Fruit fly (Drosophila melanogaster): Measurements from ENCODE around the gene CG14626.

The CG14626 gene

DNA sequence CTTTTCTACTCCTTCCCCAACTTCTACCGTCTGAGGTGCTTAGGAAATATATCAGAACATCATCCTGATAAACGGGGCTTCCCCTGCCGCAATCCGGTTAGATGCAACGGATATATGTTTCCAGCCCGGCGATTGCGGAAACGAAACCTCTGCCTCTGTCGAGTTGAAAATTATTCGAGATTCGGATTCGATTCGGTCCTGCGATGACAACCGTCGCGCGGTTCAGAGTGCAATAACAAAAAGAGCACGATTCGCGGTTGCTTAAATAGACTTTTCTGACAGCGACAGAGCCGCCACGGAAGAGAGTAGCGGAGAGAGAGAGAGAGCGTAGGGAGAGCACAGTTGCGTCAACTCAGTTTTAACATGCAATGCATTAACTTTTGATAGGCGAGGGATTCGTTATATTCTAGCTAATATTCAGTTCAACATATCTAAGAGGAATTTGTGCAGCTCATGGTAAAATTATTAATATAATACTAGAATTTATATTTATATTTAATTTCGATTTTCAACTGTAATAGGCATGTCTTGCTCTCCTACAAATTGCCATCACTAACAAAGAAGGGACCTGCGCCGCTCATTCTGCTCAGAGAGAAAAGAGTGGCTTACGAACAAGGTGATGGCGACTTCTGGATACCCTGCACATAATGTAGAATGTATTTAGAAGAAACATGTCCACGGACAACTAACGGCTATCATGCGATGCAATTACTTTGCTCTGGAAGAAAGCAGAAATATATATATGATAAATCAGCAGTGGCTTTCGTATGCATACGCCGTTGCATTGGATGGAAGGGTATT lies 50.4 kb downstream of the CG14626 start (continued):
- TF ChIP-seq CG3065 (GFP tag; optimal IDR thresholded peaks at IDR 0.05) (peak; percentile 31), CG2889 (GFP tag; IDR thresholded peaks at IDR 0.05) (peak; percentile 65; the same call in 1 of the 3 replicates), hkb (optimal IDR thresholded peaks at IDR 0.05) (no peak), hkb (GFP tag; IDR thresholded peaks at IDR 0.05) (peak; percentile 90), usp (GFP tag; optimal IDR thresholded peaks at IDR 0.05) (no peak), gcm (GFP tag; optimal IDR thresholded peaks at IDR 0.05) (peak; percentile 73), ato (GFP tag; IDR thresholded peaks at IDR 0.05; ENCODE audit: partially characterized antibody) (no peak), CG6272 (GFP tag; IDR thresholded peaks at IDR 0.05) (peak; percentile 68), cg (GFP tag; optimal IDR thresholded peaks at IDR 0.05) (no peak), klu (GFP tag; IDR thresholded peaks at IDR 0.05) (peak; percentile 47; the same call in 1 of the 2 replicates), dmrt11E (tag; optimal IDR thresholded peaks at IDR 0.05) (peak; percentile 88), CG33557 (GFP tag; optimal IDR thresholded peaks at IDR 0.05) (peak; percentile 76), Ada2b (GFP tag; IDR thresholded peaks at IDR 0.05) (peak; percentile 61), CG10979 (tag; optimal IDR thresholded peaks at IDR 0.05) (peak; percentile 84), nau (GFP tag; optimal IDR thresholded peaks at IDR 0.05) (peak; percentile 68), pfk (GFP tag; optimal IDR thresholded peaks at IDR 0.05) (peak; percentile 94), HmgD (GFP tag; optimal IDR thresholded peaks at IDR 0.05) (no peak), crol (GFP tag; IDR thresholded peaks at IDR 0.05) (no peak), zfh1 (GFP tag; IDR thresholded peaks at IDR 0.05) (peak; percentile 87), nom (GFP tag; optimal IDR thresholded peaks at IDR 0.05) (peak; percentile 6), Fer2 (tag; optimal IDR thresholded peaks at IDR 0.05) (peak; percentile 44), CG11456 (GFP tag; IDR thresholded peaks at IDR 0.05) (peak; percentile 83), danr (GFP tag; IDR thresholded peaks at IDR 0.05) (peak; percentile 61; the same call in 1 of the 2 replicates), fd102C (GFP tag; optimal IDR thresholded peaks at IDR 0.05) (peak; percentile 50), CG30403 (GFP tag; optimal IDR thresholded peaks at IDR 0.05) (peak; percentile 65), C15 (GFP tag; IDR thresholded peaks at IDR 0.05) (peak; percentile 51; the same call in 1 of the 3 replicates), Asciz (GFP tag; optimal IDR thresholded peaks at IDR 0.05) (peak; percentile 68), CG11560 (tag; IDR thresholded peaks at IDR 0.05) (peak; percentile 49; the same call in 2 of the 3 replicates), nerfin-2 (GFP tag; IDR thresholded peaks at IDR 0.05; ENCODE audit: partially characterized antibody) (no peak), CG2712 (tag; optimal IDR thresholded peaks at IDR 0.05) (peak; percentile 90), CG16779 (GFP tag; IDR thresholded peaks at IDR 0.05) (no peak), Antp (GFP tag; optimal IDR thresholded peaks at IDR 0.05) (peak; percentile 62), BtbVII (GFP tag; optimal IDR thresholded peaks at IDR 0.05) (peak; percentile 79), CG4424 (GFP tag; optimal IDR thresholded peaks at IDR 0.05) (peak; percentile 47), ttk (GFP tag; IDR thresholded peaks at IDR 0.05) (peak; percentile 83), MBD-R2 (GFP tag; IDR thresholded peaks at IDR 0.05) (peak; percentile 46; the same call in 1 of the 2 replicates), Stat92E (GFP tag; optimal IDR thresholded peaks at IDR 0.05) (peak in 1 of 3 experiments; percentile 22), jumu (GFP tag; optimal IDR thresholded peaks at IDR 0.05) (peak; percentile 79), inv (GFP tag; IDR thresholded peaks at IDR 0.05; ENCODE audit: partially characterized antibody) (no peak), CG8089 (GFP tag; optimal IDR thresholded peaks at IDR 0.05) (peak; percentile 53), CG6683 (GFP tag; optimal IDR thresholded peaks at IDR 0.05) (peak; percentile 3), Max (GFP tag; optimal IDR thresholded peaks at IDR 0.05) (peak; percentile 45), crp (GFP tag; optimal IDR thresholded peaks at IDR 0.05) (peak in 1 of 2 experiments; percentile 38), E2f2 (GFP tag; IDR thresholded peaks at IDR 0.05) (peak; percentile 50; the same call in 1 of the 2 replicates), her (GFP tag; optimal IDR thresholded peaks at IDR 0.05) (no peak), onecut (GFP tag; IDR thresholded peaks at IDR 0.05) (peak; percentile 79), kni (GFP tag; optimal IDR thresholded peaks at IDR 0.05) (peak; percentile 47), CG30020 (tag; optimal IDR thresholded peaks at IDR 0.05) (peak; percentile 46)

All from whole organism, embryonic.